Worm (Caenorhabditis elegans): ENCODE measurements around the gene C01F1.6.

The C01F1.6 gene

ce11 chrII:4297259-4297658, 9.2 kb upstream of the C01F1.6 start:
- no peak for TF ChIP-seq ces-1 (GFP tag; optimal IDR thresholded peaks at IDR 0.05)
- TF ChIP-seq unc-120 (tag; optimal IDR thresholded peaks at IDR 0.05; ENCODE audit: poor library complexity, severe bottlenecking), result no peak
- TF ChIP-seq elt-1 (tag; optimal IDR thresholded peaks at IDR 0.05; ENCODE audit: borderline replicate concordance, insufficient read depth), result no peak
- TF ChIP-seq ceh-83 (GFP tag; optimal IDR thresholded peaks at IDR 0.05), result no peak
- TF ChIP-seq blmp-1 (tag; optimal IDR thresholded peaks at IDR 0.05), result no peak
- no peak for TF ChIP-seq nhr-28 (tag; optimal IDR thresholded peaks at IDR 0.05)
- no peak for TF ChIP-seq nhr-12 (tag; optimal IDR thresholded peaks at IDR 0.05)
- TF ChIP-seq ztf-11 (tag; optimal IDR thresholded peaks at IDR 0.05), result no peak

ce11 chrII:4294801-4295200, 6.8 kb upstream of the C01F1.6 start, which contains the start of gene rml-4:
Gene rml-4, plus strand, starts transcription at chrII:4295101.
- TF ChIP-seq ceh-43 (GFP tag; optimal IDR thresholded peaks at IDR 0.05) (no peak), unc-62 (GFP tag; optimal IDR thresholded peaks at IDR 0.05) (no peak), mep-1 (tag; optimal IDR thresholded peaks at IDR 0.05) (no peak), sem-2 (GFP tag; optimal IDR thresholded peaks at IDR 0.05) (no peak), ceh-39 (tag; optimal IDR thresholded peaks at IDR 0.05) (no peak), tbx-8 (GFP tag; optimal IDR thresholded peaks at IDR 0.05) (no peak), lin-13 (tag; optimal IDR thresholded peaks at IDR 0.05) (no peak), unc-120 (tag; optimal IDR thresholded peaks at IDR 0.05; ENCODE audit: poor library complexity, severe bottlenecking) (no peak), drap-1 (GFP tag; optimal IDR thresholded peaks at IDR 0.05) (no peak), ceh-83 (GFP tag; optimal IDR thresholded peaks at IDR 0.05) (no peak), lin-32 (GFP tag; optimal IDR thresholded peaks at IDR 0.05) (no peak), nhr-28 (tag; optimal IDR thresholded peaks at IDR 0.05) (no peak), hlh-1 (tag; optimal IDR thresholded peaks at IDR 0.05) (no peak), nhr-12 (tag; optimal IDR thresholded peaks at IDR 0.05) (no peak), pha-4 (tag; optimal IDR thresholded peaks at IDR 0.05) (no peak), sptf-1 (tag; optimal IDR thresholded peaks at IDR 0.05) (no peak), M03D4.4 (tag; optimal IDR thresholded peaks at IDR 0.05) (no peak), mab-5 (tag; optimal IDR thresholded peaks at IDR 0.05) (no peak)

- TF ChIP-seq ceh-43 (GFP tag; optimal IDR thresholded peaks at IDR 0.05), result no peak
- peak; percentile 90 for TF ChIP-seq elt-1 (tag; optimal IDR thresholded peaks at IDR 0.05; ENCODE audit: borderline replicate concordance, insufficient read depth)
- no peak for TF ChIP-seq unc-120 (tag; optimal IDR thresholded peaks at IDR 0.05; ENCODE audit: poor library complexity, severe bottlenecking)
- no peak for TF ChIP-seq ces-1 (GFP tag; optimal IDR thresholded peaks at IDR 0.05)
Measured at ce11 chrII:4294189-4294588, 6.2 kb upstream of the C01F1.6 start.

ce11 chrII:4293027-4293522, 5.1 kb upstream of the C01F1.6 start:
- no peak for TF ChIP-seq lin-32 (GFP tag; optimal IDR thresholded peaks at IDR 0.05)
- TF ChIP-seq ceh-39 (tag; optimal IDR thresholded peaks at IDR 0.05), result no peak
- TF ChIP-seq elt-3 (tag; optimal IDR thresholded peaks at IDR 0.05), result no peak
- TF ChIP-seq sptf-1 (tag; optimal IDR thresholded peaks at IDR 0.05), result no peak
- no peak for TF ChIP-seq unc-120 (tag; optimal IDR thresholded peaks at IDR 0.05; ENCODE audit: poor library complexity, severe bottlenecking)
- TF ChIP-seq unc-39 (tag; optimal IDR thresholded peaks at IDR 0.05), result no peak
- TF ChIP-seq bed-3 (GFP tag; optimal IDR thresholded peaks at IDR 0.05), result no peak
- TF ChIP-seq cnd-1 (tag; optimal IDR thresholded peaks at IDR 0.05), result no peak
- TF ChIP-seq elt-1 (tag; optimal IDR thresholded peaks at IDR 0.05; ENCODE audit: borderline replicate concordance, insufficient read depth), result no peak
- peak; percentile 98 for TF ChIP-seq hlh-1 (tag; optimal IDR thresholded peaks at IDR 0.05)
- TF ChIP-seq ceh-83 (GFP tag; optimal IDR thresholded peaks at IDR 0.05), result no peak
- peak; percentile 43 for TF ChIP-seq unc-62 (GFP tag; optimal IDR thresholded peaks at IDR 0.05)
- no peak for TF ChIP-seq blmp-1 (tag; optimal IDR thresholded peaks at IDR 0.05)
- no peak for TF ChIP-seq nhr-12 (tag; optimal IDR thresholded peaks at IDR 0.05)
- TF ChIP-seq sem-2 (GFP tag; optimal IDR thresholded peaks at IDR 0.05), result no peak
- no peak for TF ChIP-seq ceh-43 (GFP tag; optimal IDR thresholded peaks at IDR 0.05)
- no peak for TF ChIP-seq ham-2 (GFP tag; optimal IDR thresholded peaks at IDR 0.05)

ce11 chrII:4291799-4292198, 3.8 kb upstream of the C01F1.6 start:
- TF ChIP-seq unc-39 (tag; optimal IDR thresholded peaks at IDR 0.05), result no peak
- TF ChIP-seq zip-8 (tag; optimal IDR thresholded peaks at IDR 0.05), result no peak
- no peak for TF ChIP-seq sem-2 (GFP tag; optimal IDR thresholded peaks at IDR 0.05)
- no peak for TF ChIP-seq ham-2 (GFP tag; optimal IDR thresholded peaks at IDR 0.05)
- TF ChIP-seq ces-1 (GFP tag; optimal IDR thresholded peaks at IDR 0.05), result peak; percentile 19
- TF ChIP-seq tbx-8 (GFP tag; optimal IDR thresholded peaks at IDR 0.05), result no peak
- no peak for TF ChIP-seq nhr-2 (tag; optimal IDR thresholded peaks at IDR 0.05)
- TF ChIP-seq pha-4 (tag; optimal IDR thresholded peaks at IDR 0.05), result no peak
